Fruit fly (Drosophila melanogaster) whole organism, wandering third instar larva: ENCODE results near the gene CG13082.
A peak's percentile ranks its signal among the peaks of the same experiment; 100 is the strongest.

ENCODE experiments used
- CG32264 ChIP-seq: fragments of 200-800 bp; sonication (Bioruptor generic); optimal IDR thresholded peaks from 2 replicates; lab custom pipeline; 2016; ENCODE audit warnings: missing biosample characterization, missing genetic modification characterization
- CrebA ChIP-seq: fragments of 200-800 bp; sonication (Bioruptor generic); optimal IDR thresholded peaks from 2 replicates; lab custom pipeline; 2016; ENCODE audit warnings: missing biosample characterization, mild to moderate bottlenecking, missing genetic modification characterization, borderline replicate concordance
- Dfd ChIP-seq: fragments of >200 bp; optimal IDR thresholded peaks from 2 replicates; lab custom pipeline; 2017; ENCODE audit warnings: missing biosample characterization, missing genetic modification characterization
- Dif ChIP-seq: fragments of 200-275, 200-300 bp; sonication (Bioruptor generic); optimal IDR thresholded peaks from 2 replicates; lab custom pipeline; 2018; ENCODE audit warnings: missing biosample characterization, missing genetic modification characterization; ENCODE audit not compliant: partially characterized antibody
- GATAd ChIP-seq: sonication (Bioruptor generic); optimal IDR thresholded peaks from 2 replicates; lab custom pipeline; 2016; ENCODE audit warnings: missing biosample characterization, missing genetic modification characterization
- HLH106 ChIP-seq: fragments of 200-800 bp; optimal IDR thresholded peaks from 3 replicates; lab custom pipeline; 2019; ENCODE audit warnings: missing biosample characterization, mild to moderate bottlenecking, missing genetic modification characterization, moderate library complexity
- Hnf4 ChIP-seq: fragments of 200-800 bp; sonication (Bioruptor generic); optimal IDR thresholded peaks from 2 replicates; lab custom pipeline; 2016; ENCODE audit warnings: missing biosample characterization, mild to moderate bottlenecking, missing genetic modification characterization
- Hr78 ChIP-seq: fragments of >200 bp; optimal IDR thresholded peaks from 2 replicates; lab custom pipeline; 2017; ENCODE audit warnings: missing biosample characterization, missing genetic modification characterization
- Hr83 ChIP-seq: fragments of 200-300 bp; sonication (Bioruptor generic); optimal IDR thresholded peaks from 2 replicates; lab custom pipeline; 2016; ENCODE audit warnings: missing biosample characterization, mild to moderate bottlenecking, missing genetic modification characterization, moderate library complexity; ENCODE audit not compliant: poor library complexity, severe bottlenecking
- Jra ChIP-seq: sonication (Bioruptor generic); optimal IDR thresholded peaks from 2 replicates; lab custom pipeline; 2016; ENCODE audit warnings: missing biosample characterization, missing genetic modification characterization
- Myc ChIP-seq: fragments of >200 bp; optimal IDR thresholded peaks from 2 replicates; lab custom pipeline; 2017
- N ChIP-seq: fragments of >200 bp; optimal IDR thresholded peaks from 2 replicates; lab custom pipeline; 2018; ENCODE audit warnings: missing biosample characterization, missing external identifiers, missing genetic modification characterization
- OdsH ChIP-seq: fragments of 200-800 bp; sonication (Bioruptor generic); optimal IDR thresholded peaks from 2 replicates; lab custom pipeline; 2016; ENCODE audit warnings: missing biosample characterization, mild to moderate bottlenecking, missing genetic modification characterization
- Rel ChIP-seq, 2 experiments: fragments of 200-800 bp; sonication (Bioruptor generic) in 1 of 2; optimal IDR thresholded peaks; 2 replicates in 1 of 2; 3 replicates in 1 of 2; lab custom pipeline; 2016 to 2019; ENCODE audit warnings: mild to moderate bottlenecking in 2 of 2, missing biosample characterization in 2 of 2, missing genetic modification characterization in 2 of 2, moderate library complexity in 1 of 2
- Sp1 ChIP-seq: fragments of 200-800 bp; sonication (Bioruptor generic); optimal IDR thresholded peaks from 3 replicates; lab custom pipeline; 2019; ENCODE audit warnings: missing biosample characterization, mild to moderate bottlenecking, missing genetic modification characterization, moderate library complexity
- Vsx2 ChIP-seq: fragments of 200-300, 225-300 bp; sonication (Bioruptor generic); optimal IDR thresholded peaks from 2 replicates; lab custom pipeline; 2018; ENCODE audit warnings: missing biosample characterization, missing genetic modification characterization; ENCODE audit not compliant: partially characterized antibody
- br ChIP-seq: fragments of 200-800 bp; sonication (Bioruptor generic); optimal IDR thresholded peaks from 2 replicates; lab custom pipeline; 2016; ENCODE audit warnings: missing biosample characterization, missing genetic modification characterization
- brk ChIP-seq: fragments of 200-800 bp; sonication (Bioruptor generic); optimal IDR thresholded peaks from 2 replicates; lab custom pipeline; 2016; ENCODE audit warnings: missing biosample characterization, mild to moderate bottlenecking, missing genetic modification characterization
- dl ChIP-seq, 2 experiments: fragments of 175-275, 200-275 bp in 1 of 2; fragments of 200-275 bp in 1 of 2; sonication (Bioruptor generic); optimal IDR thresholded peaks; lab custom pipeline; 2018; ENCODE audit warnings: mild to moderate bottlenecking in 2 of 2, missing biosample characterization in 2 of 2, missing genetic modification characterization in 2 of 2, moderate library complexity in 2 of 2; ENCODE audit not compliant: partially characterized antibody in 2 of 2, insufficient read depth in 1 of 2
- dsf ChIP-seq: sonication (Bioruptor generic); optimal IDR thresholded peaks from 2 replicates; lab custom pipeline; 2016; ENCODE audit warnings: missing biosample characterization, missing genetic modification characterization, borderline replicate concordance
- fru ChIP-seq: fragments of 200-800 bp; sonication (Bioruptor generic); optimal IDR thresholded peaks from 3 replicates; lab custom pipeline; 2016; ENCODE audit warnings: missing biosample characterization, mild to moderate bottlenecking, missing genetic modification characterization
- h ChIP-seq: fragments of 200-800 bp; sonication (Bioruptor generic); optimal IDR thresholded peaks from 3 replicates; lab custom pipeline; 2016; ENCODE audit warnings: missing biosample characterization, mild to moderate bottlenecking, missing genetic modification characterization
- psq ChIP-seq: fragments of 200-800 bp; sonication (Bioruptor generic); optimal IDR thresholded peaks from 3 replicates; lab custom pipeline; 2017; ENCODE audit warnings: missing biosample characterization, mild to moderate bottlenecking, missing genetic modification characterization, moderate library complexity
- rgr ChIP-seq: fragments of 200-800 bp; sonication (Bioruptor generic); optimal IDR thresholded peaks from 3 replicates; lab custom pipeline; 2016; ENCODE audit warnings: missing biosample characterization, mild to moderate bottlenecking, missing genetic modification characterization
- sage ChIP-seq: fragments of 200-800 bp; sonication (Bioruptor generic); optimal IDR thresholded peaks from 2 replicates; lab custom pipeline; 2016; ENCODE audit warnings: missing biosample characterization, mild to moderate bottlenecking, missing genetic modification characterization
- sv ChIP-seq: fragments of 200-800 bp; sonication (Bioruptor generic); optimal IDR thresholded peaks from 3 replicates; lab custom pipeline; 2016; ENCODE audit warnings: missing biosample characterization, missing genetic modification characterization
- usp ChIP-seq: fragments of >200 bp; optimal IDR thresholded peaks from 2 replicates; lab custom pipeline; 2017; ENCODE audit warnings: missing biosample characterization, missing genetic modification characterization
- woc ChIP-seq: sonication (Bioruptor generic); optimal IDR thresholded peaks from 2 replicates; lab custom pipeline; 2016; ENCODE audit warnings: missing biosample characterization, mild to moderate bottlenecking, missing genetic modification characterization

The CG13082 gene

DNA sequence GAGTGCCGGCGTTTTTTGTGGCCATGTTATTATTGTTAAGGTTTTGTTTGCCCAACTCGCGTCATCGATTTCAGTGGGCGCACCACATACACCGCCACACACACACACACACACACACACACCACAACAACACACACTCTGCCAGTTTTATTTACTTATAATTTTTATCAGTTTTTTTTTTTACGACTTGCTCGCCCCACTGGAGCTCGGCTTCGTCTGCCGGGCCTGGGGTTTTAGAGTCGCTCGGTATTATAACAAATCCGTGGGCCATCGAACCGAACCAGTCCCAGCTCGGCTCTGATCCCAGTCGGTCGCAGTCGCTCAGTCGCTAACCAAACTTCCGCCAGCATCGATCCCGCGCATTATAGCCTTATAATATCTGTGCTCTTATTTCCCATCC, 11.2 kb downstream of the CG13082 start:
- TF ChIP-seq dsf (GFP tag; lab: Kevin White, UChicago), result no peak
- no peak for TF ChIP-seq sage (GFP tag; lab: Kevin White, UChicago)
- peak; percentile 37 for TF ChIP-seq h (GFP tag; lab: Kevin White, UChicago)
- no peak for TF ChIP-seq HLH106 (tag; lab: Kevin White, UChicago)
- peak; percentile 6 for TF ChIP-seq Jra
- TF ChIP-seq woc (GFP tag; lab: Kevin White, UChicago), result no peak
- TF ChIP-seq rgr (GFP tag; lab: Kevin White, UChicago), result no peak
- no peak for TF ChIP-seq Hnf4 (GFP tag; lab: Kevin White, UChicago)
- TF ChIP-seq brk (GFP tag; lab: Kevin White, UChicago), result no peak
- TF ChIP-seq br (GFP tag; lab: Kevin White, UChicago), result peak; percentile 64
- peak; percentile 1 for TF ChIP-seq OdsH
- no peak for TF ChIP-seq usp (GFP tag; lab: Kevin White, UChicago)
- TF ChIP-seq Hr83, result peak; percentile 42
- peak; percentile 17 for TF ChIP-seq Rel (GFP tag; optimal IDR thresholded peaks at IDR 0.05; lab: Kevin White, UChicago)
- peak; percentile 82 for TF ChIP-seq Rel (tag; optimal IDR thresholded peaks at IDR 0.05; lab: Kevin White, UChicago)
- peak; percentile 49 for TF ChIP-seq psq (GFP tag; lab: Kevin White, UChicago)
- TF ChIP-seq Sp1 (GFP tag; lab: Kevin White, UChicago), result no peak
- TF ChIP-seq Dif (GFP tag; lab: Kevin White, UChicago), result peak; percentile 8
- TF ChIP-seq CrebA, result no peak
- TF ChIP-seq fru (GFP tag; lab: Kevin White, UChicago), result peak; percentile 56
- peak; percentile 16 for TF ChIP-seq Vsx2 (GFP tag; lab: Kevin White, UChicago)

DNA sequence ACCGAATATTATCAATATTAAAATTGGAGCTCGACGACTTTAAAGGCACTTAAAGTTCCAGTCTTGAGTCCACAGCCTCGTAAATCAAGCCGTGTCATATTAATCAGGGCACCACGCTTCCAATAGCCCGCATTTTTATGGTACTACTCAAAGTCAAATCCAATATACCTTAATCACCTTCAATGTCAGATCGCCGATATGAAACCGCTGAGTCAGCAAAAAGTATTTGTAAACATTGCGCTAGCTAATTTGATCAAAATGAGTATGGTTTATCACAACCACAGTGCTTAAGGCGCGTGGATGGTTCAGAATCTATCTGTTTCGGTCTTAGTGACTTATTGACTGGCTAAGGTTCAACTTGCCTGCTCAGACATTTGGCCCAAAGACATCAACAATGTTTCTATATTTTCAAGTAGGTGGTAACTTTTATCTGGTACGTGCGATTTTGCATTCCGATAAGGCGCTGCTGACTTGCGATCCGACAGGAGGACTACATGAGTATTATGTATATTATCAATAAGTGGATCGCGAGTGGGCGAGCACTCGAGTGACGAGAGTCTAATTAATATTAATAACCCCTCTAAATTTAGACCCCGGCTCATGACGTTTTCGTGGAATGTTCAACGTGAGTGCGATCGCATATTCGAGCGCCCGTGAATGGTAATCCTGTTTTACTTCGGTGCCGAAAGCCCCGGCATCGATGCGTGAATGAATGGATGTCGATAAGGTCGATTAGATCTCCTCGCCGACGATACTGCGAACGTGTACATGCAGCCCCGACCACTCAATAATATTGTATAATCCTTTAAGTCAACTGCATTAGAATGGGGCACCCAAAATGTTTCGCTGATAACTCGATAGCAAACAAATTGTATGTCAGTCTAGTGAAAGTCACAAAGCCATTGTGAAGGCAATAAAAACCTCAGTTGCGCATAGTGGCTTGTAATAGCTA, 25.1 kb downstream of the CG13082 start, which contains the start of gene CG13078:
TSS of gene CG13078 (plus strand) at position 902 of the 952 bp plus-strand sequence.
- TF ChIP-seq N (GFP tag; lab: Kevin White, UChicago), result no peak
- TF ChIP-seq h (GFP tag; lab: Kevin White, UChicago), result peak; percentile 16
- no peak for TF ChIP-seq dl (GFP tag; optimal IDR thresholded peaks at IDR 0.05; lab: Kevin White, UChicago; ENCODE audit: insufficient read depth in 1 of 2, partially characterized antibody in 2 of 2)
- no peak for TF ChIP-seq fru (GFP tag; lab: Kevin White, UChicago)
- no peak for TF ChIP-seq psq (GFP tag; lab: Kevin White, UChicago)

- TF ChIP-seq GATAd (GFP tag; lab: Kevin White, UChicago) (no peak), sage (GFP tag; lab: Kevin White, UChicago) (no peak), brk (GFP tag; lab: Kevin White, UChicago) (no peak), Dif (GFP tag; lab: Kevin White, UChicago) (peak; percentile 28), usp (GFP tag; lab: Kevin White, UChicago) (no peak), Dfd (GFP tag; lab: Kevin White, UChicago) (no peak), CG32264 (GFP tag; lab: Kevin White, UChicago) (no peak), sv (GFP tag; lab: Kevin White, UChicago) (no peak), Jra (no peak), Hr78 (GFP tag; lab: Kevin White, UChicago) (no peak), Myc (lab: Kevin White, UChicago) (peak; percentile 75), h (GFP tag; lab: Kevin White, UChicago) (no peak), fru (GFP tag; lab: Kevin White, UChicago) (no peak), CrebA (no peak), N (GFP tag; lab: Kevin White, UChicago) (no peak)
Measured at dm6 chr2L:19565233-19565898, 27.1 kb downstream of the CG13082 start, which contains the start of gene CG13077. Gene CG13077, plus strand, starts transcription at chr2L:19565863.
